Fruit fly (Drosophila melanogaster) S2 (cell line): ENCODE data around the gene B-H1.

Experiments
- CG8478 ChIP-seq: fragments of >200 bp; optimal IDR thresholded peaks from 2 replicates; lab custom pipeline; 2018
- CTCF ChIP-seq, 2 experiments: fragments of >200 bp; optimal IDR thresholded peaks; 2 replicates each; lab custom pipeline; 2018

DNA sequence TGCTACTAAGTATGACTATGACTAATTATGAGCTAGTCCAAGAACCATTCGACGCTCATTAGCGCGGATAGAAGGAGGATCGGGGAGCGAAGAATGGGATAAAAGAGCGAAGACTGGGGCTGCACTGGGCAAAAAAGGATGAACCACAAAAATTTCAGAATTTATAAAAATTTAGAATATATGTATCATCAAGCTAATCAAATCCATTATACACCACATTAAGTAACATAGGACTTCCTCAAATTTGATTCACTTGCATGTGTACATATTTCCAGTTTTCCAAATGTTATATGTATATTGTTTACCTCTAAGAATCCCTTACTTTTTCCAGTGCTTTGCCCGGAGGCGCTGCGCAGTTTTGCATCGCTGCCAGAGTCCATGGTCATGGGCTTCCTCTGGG lies 41.5 kb upstream of the B-H1 start:
- TF ChIP-seq CTCF (optimal IDR thresholded peaks at IDR 0.05; lab: Kevin White, UChicago): no peak
- TF ChIP-seq CG8478 (lab: Kevin White, UChicago): no peak
